Fruit fly (Drosophila melanogaster) S2 (cell line): ENCODE measurements around the gene CG12516.

Experiments used
- CG8478 ChIP-seq: fragments of >200 bp; optimal IDR thresholded peaks from 2 replicates; lab custom pipeline; 2018
- CTCF ChIP-seq, 2 experiments: fragments of >200 bp; optimal IDR thresholded peaks; 2 replicates each; lab custom pipeline; 2018

CG12516 gene

DNA sequence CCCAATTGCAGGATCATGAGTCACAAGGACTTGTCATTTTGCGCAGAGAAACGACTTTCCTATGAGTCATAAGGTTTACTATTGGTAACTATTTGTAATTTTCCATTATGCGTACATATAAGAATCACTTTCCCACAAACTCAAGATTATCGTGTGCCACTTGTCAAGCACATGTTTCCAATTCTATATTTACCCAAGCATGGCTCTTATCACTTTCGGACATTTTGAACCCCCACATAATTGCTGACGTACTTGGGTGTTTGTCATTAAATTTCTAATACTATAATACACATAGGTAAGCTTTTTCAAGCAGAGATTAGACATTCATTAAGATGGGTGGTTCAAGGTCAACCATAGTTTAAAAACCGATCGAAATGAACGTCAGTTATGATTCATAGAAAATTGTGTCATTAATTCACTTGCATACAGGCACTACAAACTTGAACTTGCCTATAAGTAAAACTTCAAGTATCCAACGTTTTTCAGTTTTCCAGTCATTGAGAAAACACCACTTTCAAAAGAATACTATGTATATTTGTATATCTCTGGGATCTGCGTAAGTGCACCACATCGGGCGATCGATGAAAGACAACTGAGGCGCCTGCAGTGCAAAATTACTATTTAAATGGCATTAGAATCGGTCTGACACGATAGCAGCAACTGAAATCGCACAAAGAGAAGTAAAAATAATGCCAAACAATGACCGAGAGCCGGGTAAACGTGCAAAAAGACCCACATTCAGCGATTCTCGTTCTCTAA lies 23.5 kb upstream of the CG12516 start:
- TF ChIP-seq CG8478, result no peak
- TF ChIP-seq CTCF (optimal IDR thresholded peaks at IDR 0.05; lab: Kevin White, UChicago), result no peak

DNA sequence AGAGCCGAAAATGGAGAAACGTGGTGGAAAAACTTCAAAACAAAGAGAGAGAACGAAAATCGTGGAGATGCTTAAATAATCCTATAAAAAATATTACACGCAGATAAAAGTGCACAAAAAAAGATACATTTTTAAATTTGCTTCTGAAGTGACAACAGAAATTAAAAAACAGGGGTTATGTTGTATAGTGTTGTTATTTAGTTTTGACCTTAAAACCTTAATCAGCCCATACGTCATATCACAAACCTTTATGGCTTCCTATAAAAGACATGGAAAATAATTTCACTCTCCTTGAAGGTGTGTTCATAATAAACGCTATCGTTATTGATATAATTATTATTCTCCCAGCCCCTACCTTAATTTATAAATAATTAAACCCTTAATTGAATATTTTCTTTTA lies 22.7 kb upstream of the CG12516 start:
- no peak for TF ChIP-seq CG8478
- TF ChIP-seq CTCF (optimal IDR thresholded peaks at IDR 0.05; lab: Kevin White, UChicago), result no peak

DNA sequence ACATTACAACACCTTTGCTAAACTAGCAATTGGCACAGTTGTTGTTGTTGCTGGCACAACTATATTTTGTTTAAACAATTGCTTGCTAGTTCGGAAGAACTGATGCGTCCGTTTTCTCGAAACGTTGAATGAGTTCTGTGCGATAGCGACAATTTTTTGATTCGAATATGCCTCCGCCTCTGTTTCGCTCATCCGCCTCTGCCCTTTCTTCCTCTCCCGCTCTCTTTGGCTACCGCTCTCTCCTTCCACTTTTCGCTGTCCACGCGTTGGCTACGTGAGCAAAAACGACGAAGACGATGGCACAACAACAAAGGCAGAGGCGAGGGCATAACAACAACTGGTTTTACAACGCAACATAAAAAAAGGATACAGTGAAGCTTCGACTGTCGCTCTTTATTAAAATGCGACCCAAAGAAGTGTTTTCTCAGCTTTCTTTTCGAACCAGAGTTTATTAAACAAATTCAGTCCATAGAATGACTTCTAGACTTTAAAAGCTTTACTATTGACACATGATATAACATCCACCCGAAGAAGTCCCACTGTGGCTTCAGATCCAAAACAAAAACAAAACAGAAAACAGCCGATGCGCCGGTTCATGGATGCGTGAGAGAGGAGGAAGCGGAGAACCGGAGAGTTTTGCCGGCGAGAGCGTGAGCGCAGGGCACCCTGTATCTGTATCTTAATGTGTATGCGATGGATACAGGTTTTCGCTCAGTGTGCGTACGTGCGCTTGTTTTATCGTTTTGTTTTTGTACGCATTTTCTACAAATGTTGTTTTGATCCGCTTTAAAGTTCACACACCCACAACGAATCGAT lies 22.0 kb upstream of the CG12516 start:
- no peak for TF ChIP-seq CTCF (optimal IDR thresholded peaks at IDR 0.05; lab: Kevin White, UChicago)

DNA sequence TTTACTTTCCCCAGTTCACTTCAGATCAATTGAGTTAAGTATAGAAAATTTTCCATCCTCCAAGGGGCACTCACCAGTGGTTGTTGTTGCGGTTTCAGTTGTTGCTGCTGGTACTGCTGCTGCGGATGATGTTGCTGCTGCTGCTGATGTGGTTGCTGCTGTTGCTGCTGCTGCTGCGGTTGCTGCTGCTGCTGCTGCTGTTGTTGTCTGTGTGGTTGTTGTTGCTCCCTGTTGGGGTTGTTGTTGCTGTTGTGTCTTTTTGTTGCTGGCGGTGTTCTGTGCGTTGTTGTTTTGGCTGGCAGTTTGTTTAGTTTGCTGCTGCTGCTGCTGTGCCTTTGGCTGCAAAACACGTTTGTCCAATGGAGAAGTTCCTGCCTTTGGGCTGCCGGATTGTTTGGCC lies 21.0 kb upstream of the CG12516 start:
- TF ChIP-seq CTCF (optimal IDR thresholded peaks at IDR 0.05; lab: Kevin White, UChicago) (no peak), CG8478 (no peak)

DNA sequence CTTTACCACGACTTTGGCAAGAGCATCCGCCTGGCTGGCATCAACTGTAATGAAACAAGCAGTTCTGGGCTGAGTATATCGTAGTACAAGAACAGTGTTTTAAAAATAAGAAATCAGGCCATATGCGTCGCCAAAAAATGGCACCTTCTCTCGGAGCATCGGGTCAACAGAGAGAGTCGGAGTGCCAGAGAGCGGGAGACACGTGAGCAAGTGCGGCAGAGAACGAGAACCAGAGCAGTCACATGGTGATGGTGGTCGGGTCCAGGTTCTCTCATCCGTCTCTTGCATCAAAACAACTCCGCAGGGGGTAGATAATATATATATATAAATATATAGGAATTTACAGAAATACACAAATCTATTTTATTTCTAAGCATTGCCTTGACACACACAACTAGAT lies 20.4 kb upstream of the CG12516 start:
- TF ChIP-seq CTCF (optimal IDR thresholded peaks at IDR 0.05; lab: Kevin White, UChicago), result no peak
- no peak for TF ChIP-seq CG8478

DNA sequence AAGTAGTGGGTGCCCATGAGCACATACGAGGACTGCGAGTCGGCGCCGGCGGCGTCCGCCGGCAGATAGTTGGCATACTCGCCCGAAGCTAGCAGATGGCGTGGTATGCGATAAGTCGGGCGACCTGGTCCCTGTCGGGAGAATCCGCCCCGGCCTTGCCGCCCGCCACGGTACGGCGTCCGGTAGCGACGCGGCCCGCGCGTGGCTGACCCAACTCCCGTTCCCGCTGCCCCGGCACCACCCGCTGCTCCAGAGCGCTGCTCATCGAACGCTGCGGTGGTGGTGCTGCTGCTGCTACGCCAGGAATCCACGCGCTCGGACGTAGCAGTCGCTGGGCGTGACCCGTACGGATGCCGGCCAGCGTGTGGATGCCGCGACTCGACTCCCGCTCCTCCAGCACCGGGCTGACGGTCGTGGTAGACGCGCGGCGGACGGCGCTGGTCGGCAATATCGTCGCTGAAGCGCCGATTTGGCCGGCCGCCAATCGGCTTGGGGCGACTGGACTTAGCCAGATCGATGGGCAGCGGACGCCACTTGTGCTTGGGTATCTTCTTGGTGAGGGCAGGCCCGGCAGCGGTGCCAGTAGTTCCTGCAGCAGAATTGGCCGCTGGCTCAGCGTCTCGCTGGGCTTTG lies 19.4 kb upstream of the CG12516 start:
- TF ChIP-seq CG8478 (no peak), CTCF (optimal IDR thresholded peaks at IDR 0.05; lab: Kevin White, UChicago) (no peak)

DNA sequence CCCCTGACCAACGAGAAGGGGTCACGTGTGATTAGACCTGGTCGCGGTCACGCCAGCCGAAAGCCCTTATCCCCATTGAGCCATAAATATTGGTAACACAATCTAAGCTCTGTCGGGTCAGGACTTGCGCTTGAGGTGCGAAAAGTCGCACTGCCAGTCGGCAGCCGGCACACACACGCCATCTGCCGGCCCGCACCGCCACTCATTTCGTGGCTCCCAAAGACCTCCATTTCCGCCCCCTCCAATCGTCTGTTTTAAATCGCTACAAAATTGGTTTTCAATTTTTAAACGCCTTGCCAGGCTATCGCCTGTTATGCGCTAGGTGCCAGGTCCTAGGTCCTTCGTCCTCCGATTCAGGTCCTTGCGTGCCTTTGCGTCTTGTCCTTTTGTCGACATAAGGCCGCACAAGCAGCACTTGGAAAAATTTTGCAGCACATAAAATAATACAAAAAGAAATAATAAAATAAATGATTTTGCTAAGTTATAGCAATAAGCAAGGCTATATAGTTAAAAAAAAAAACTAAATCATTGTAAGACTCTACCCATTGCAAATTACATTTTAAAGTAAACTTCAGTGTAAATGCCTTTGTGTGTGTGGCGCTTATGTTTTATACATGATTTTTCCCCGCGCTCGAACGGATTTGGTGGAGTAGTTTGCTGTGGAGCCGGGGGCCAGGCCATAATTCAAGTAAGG lies 12.9 kb upstream of the CG12516 start:
- peak; percentile 76 to 83 for TF ChIP-seq CTCF (optimal IDR thresholded peaks at IDR 0.05; lab: Kevin White, UChicago)
- no peak for TF ChIP-seq CG8478

DNA sequence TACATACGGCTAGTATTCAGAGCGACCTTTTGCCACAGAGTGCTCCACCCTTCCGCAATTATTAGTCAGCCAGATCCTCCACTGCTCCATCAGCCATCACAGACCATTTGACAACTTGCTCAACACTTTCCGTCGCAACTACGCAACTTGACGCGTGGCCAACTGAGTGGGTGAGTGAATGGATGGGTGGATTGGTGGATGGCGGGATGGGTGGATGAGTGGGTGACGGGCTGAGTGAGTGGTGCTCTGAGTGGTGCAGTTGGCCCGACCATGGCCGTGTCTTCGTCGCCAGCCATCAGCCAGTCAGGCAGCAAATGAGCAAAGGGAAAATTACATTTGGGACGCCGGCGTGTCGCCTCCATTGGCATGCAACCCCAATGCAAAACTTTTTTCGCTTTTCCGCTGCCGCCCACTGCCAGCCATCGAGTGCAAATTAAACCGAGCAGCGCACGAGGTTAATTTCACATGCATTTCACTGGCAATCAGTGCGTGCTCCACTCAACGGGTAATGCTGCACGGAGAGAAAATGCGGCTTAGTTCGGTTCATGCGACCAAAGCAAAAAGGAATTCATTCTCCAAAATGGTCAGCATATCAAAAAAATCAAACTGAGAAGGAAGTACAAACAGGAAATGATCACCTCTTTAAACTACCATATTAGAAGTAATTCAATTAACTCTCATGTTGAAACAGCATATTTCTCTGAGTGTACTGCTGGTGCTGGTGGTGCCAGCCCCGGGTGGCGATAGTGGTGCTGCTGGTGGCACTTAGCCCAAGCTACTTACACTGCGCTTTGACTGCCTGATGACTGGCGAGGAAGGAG lies 3.7 kb upstream of the CG12516 start:
- no peak for TF ChIP-seq CG8478
- no peak for TF ChIP-seq CTCF (optimal IDR thresholded peaks at IDR 0.05; lab: Kevin White, UChicago)

DNA sequence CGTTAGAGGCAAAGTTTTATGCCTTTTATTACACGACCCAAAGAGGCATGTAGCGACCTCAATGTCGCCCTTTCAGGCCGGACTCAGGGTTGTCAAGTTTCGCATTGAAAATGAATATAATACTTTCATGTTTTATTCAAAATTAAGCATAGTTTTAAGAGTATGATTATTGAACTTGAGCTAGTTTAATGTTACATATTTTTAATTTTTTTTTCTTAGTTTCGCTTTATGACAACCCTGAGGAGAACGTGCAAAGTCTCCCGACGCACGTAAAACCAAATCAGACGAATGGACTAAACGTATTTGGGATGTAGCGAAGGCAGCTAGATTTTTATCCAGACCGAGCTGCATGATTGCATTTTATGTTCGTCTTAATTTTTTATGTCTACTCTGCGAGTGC lies 1.6 kb upstream of the CG12516 start:
- TF ChIP-seq CG8478 (no peak), CTCF (optimal IDR thresholded peaks at IDR 0.05; lab: Kevin White, UChicago) (no peak)

DNA sequence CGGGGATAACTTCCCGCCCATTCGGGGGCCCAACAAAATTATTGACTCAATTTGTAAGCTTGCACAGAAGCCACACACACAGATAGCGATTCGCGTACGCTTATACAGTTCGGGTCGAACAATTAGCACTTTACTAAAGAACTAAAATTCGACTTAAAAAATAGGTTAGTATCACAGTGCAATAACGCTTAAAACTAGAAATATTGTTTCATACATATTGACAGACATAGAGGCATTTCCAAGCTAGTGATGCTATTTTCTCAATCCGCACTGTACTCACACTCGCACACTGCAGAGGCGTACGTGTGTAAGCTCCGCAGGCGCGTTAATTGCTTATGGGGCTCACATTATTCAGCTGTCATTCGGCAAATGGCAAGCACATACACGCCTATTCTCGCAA lies 6.9 kb downstream of the CG12516 start:
- TF ChIP-seq CG8478 (no peak), CTCF (optimal IDR thresholded peaks at IDR 0.05; lab: Kevin White, UChicago) (no peak)

DNA sequence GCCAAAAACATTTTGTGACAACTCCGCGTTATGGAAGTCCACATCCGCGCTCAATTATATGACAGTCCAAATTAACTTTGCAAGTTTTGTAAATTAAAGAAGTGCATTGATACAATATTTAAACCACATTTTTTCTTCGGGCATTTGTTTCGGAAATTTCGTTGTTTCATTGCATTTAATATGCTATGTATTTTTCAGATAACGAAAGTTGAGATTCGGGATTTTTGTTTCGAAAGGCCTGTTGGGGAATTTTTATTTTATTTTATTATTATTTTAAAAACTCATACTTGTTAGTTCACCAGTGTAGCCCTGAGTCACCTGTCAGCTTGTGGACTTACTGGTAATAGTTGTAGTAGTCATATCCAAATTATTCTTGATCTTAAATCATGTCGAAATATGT lies 10.7 kb downstream of the CG12516 start, which contains the start of gene UQCR-14L:
Gene UQCR-14L, plus strand, starts transcription at position 301 of the 400 bp plus-strand sequence.
- TF ChIP-seq CG8478, result no peak
- TF ChIP-seq CTCF (optimal IDR thresholded peaks at IDR 0.05; lab: Kevin White, UChicago), result no peak

DNA sequence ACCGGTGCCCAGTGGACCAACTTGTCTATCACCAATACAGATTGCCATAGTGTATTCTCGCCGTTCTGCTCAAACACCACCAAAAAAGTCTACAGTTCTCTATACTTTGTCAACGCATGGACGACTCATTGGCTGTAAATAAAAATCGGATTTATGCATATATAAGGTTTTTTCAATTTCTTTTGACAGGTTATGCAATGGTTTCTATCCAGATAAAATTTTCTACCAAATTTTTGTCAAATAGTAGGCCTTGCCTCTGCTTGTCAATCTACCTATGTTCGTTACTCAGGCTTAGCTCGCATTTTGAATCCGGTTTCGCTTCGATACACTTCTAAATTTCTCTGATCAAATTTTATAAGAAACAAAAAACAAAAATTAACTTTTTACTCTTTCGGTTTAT lies 11.9 kb downstream of the CG12516 start, which contains the start of gene Mst98Cb:
Gene Mst98Cb, plus strand, starts transcription at position 301 of the 400 bp plus-strand sequence.
- no peak for TF ChIP-seq CTCF (optimal IDR thresholded peaks at IDR 0.05; lab: Kevin White, UChicago)
- TF ChIP-seq CG8478, result no peak

DNA sequence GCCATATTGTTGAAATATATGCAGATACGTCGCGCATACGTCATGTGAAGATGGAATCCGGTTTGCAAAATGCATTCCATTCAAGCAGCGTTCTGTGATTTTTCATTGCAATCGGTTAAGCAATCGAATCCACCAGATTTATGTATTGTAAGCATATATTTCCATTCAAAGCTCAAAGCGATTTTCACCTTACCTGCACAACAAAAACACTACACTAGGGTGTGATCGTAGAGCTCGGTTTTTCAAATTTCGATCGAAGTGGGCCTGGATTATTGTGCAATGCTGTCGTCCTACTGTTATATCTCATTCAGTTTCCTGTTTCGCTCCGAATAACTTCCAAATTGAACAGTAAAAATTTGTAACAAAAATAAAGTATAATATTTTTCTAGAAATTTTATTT lies 13.4 kb downstream of the CG12516 start, which contains the start of gene Mst98Ca:
Gene Mst98Ca, plus strand, starts transcription at position 301 of the 400 bp plus-strand sequence.
- TF ChIP-seq CG8478 (no peak), CTCF (optimal IDR thresholded peaks at IDR 0.05; lab: Kevin White, UChicago) (no peak)

DNA sequence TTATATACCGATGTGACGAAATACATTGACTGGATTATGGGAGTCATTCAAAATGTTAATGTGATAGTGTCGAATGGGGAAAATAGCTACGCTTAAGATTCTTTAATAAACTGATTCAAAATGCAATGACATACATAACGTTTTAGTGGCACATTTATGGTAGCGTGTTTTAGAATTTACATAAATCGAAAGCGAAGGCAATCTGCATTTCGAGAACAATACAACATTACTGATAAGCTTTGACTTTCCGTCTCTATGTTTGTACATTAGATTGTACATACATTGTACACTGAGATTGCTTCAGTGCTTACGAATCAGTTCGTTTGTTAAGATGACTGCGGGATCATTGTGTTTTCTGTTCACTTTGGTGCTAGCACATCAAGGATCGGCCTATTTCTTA lies 21.0 kb downstream of the CG12516 start, which contains the start of gene CG34437:
Gene CG34437, plus strand, starts transcription at position 301 of the 400 bp plus-strand sequence.
- TF ChIP-seq CTCF (optimal IDR thresholded peaks at IDR 0.05; lab: Kevin White, UChicago) (no peak), CG8478 (no peak)
